Worm (Caenorhabditis elegans) whole organism, late embryonic: ENCODE data around the gene nlp-31.

Source experiments
- ceh-2 ChIP-seq: sonication (generic microtip); optimal IDR thresholded peaks from 2 replicates; lab custom pipeline; 2016; ENCODE audit warnings: missing genotype, missing genetic modification characterization, missing compliant biosample characterization
- ceh-31 ChIP-seq: sonication (generic microtip); optimal IDR thresholded peaks from 2 replicates; lab custom pipeline; 2016; ENCODE audit warnings: missing genetic modification characterization, missing compliant biosample characterization
- elt-2 ChIP-seq: sonication (generic microtip); optimal IDR thresholded peaks from 2 replicates; lab custom pipeline; 2016; ENCODE audit warnings: missing genetic modification reagents, missing genetic modification characterization, missing compliant biosample characterization
- ets-4 ChIP-seq: sonication (generic microtip); optimal IDR thresholded peaks from 2 replicates; lab custom pipeline; 2016; ENCODE audit warnings: missing genetic modification characterization, missing compliant biosample characterization
- fax-1 ChIP-seq: sonication (generic microtip); optimal IDR thresholded peaks from 2 replicates; lab custom pipeline; 2016; ENCODE audit warnings: missing genotype, missing genetic modification characterization, missing compliant biosample characterization
- nhr-11 ChIP-seq: fragments of 150-350 bp; optimal IDR thresholded peaks from 2 replicates; lab custom pipeline; 2014; ENCODE audit warnings: missing biosample characterization, missing genetic modification characterization
- odd-2 ChIP-seq: sonication (generic microtip); optimal IDR thresholded peaks from 2 replicates; lab custom pipeline; 2017; ENCODE audit warnings: antibody characterized with exemption, mild to moderate bottlenecking, missing genetic modification characterization, missing compliant biosample characterization
- unc-55 ChIP-seq: sonication (generic microtip); optimal IDR thresholded peaks from 2 replicates; lab custom pipeline; 2017; ENCODE audit warnings: missing biosample characterization, missing genetic modification reagents, missing genetic modification characterization
- ztf-16 ChIP-seq: sonication (generic microtip); optimal IDR thresholded peaks from 2 replicates; lab custom pipeline; 2017; ENCODE audit warnings: missing genetic modification characterization, missing compliant biosample characterization

DNA sequence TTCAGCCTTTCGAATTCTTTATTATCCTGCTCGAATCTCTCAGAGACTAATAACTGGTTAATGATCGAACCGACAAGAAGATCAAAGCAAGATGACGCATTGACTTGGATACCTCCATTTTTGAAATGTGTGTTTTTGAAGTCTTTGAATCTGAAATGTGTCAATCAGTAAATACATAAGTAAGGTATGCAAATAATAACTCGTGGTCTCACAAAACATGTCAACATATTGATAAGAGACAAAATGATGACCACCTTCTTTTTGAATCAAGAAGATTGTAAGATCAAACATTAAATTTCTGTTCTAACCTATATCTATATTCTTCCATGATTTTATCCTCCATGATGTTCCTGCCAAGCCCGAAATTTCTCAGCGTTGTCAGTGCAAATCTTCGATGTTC, 10.2 kb upstream of the nlp-31 start:
- no peak for TF ChIP-seq ceh-2 (tag; lab: Kevin White, UChicago)
- no peak for TF ChIP-seq nhr-11
- no peak for TF ChIP-seq ceh-31 (tag; lab: Kevin White, UChicago)
- no peak for TF ChIP-seq odd-2 (tag; lab: Kevin White, UChicago)
- no peak for TF ChIP-seq unc-55 (GFP tag; lab: Kevin White, UChicago)
- TF ChIP-seq ztf-16 = no peak
- TF ChIP-seq fax-1 (tag; lab: Kevin White, UChicago) = no peak
- TF ChIP-seq ets-4 (tag; lab: Kevin White, UChicago) = no peak
- TF ChIP-seq elt-2 (tag; lab: Kevin White, UChicago) = no peak
